Worm (Caenorhabditis elegans): Measurements from ENCODE around the gene pqn-63.

Gene pqn-63

ce11 chrV:9584263-9584662 lies 31.6 kb upstream of the pqn-63 start:
- no peak for TF ChIP-seq mls-2 (tag; optimal IDR thresholded peaks at IDR 0.05)
- no peak for TF ChIP-seq snpc-4 (tag; optimal IDR thresholded peaks at IDR 0.05)
- no peak for TF ChIP-seq bed-3 (GFP tag; optimal IDR thresholded peaks at IDR 0.05)

DNA sequence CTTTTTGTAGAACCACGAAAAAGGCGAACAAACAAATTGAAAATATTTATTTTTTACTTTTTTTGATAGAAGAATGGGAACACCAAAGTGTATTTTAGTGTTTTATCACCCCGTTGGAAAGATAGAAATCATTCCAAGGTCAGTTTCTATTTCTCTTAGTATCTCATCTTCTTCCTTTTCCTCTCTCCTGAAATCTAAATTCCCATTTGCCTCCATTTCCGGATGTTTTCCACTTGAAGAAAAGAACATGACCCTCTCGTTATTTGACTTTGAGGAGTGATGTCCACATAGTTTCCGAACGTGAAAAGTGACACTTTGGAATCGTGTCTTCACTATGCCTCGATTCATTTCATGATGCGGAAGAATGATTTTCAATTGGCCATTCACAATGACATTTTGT lies 28.2 kb upstream of the pqn-63 start:
- no peak for TF ChIP-seq lsy-2 (tag; optimal IDR thresholded peaks at IDR 0.05)
- peak; percentile 63 for TF ChIP-seq elt-1 (tag; optimal IDR thresholded peaks at IDR 0.05; ENCODE audit: borderline replicate concordance, insufficient read depth)
- no peak for TF ChIP-seq nhr-28 (tag; optimal IDR thresholded peaks at IDR 0.05)

DNA sequence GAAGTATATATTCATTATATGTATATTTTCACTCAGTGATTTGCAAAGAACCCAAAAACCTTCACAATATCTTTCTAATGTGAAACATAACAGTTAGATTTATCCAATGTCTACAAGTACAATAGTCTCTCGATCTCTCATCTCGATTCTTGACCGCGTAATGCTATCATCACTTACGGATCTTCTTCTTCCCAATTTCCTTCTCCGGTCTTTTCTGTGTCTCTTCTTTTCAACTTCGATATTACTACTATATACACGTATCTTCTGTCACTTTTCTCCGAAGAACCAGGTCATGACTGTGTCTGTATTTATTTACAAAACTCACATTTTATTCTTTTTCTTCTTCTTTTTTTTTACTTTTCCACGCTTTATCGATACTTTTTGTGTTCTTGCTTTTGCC lies 27.3 kb upstream of the pqn-63 start:
- no peak for TF ChIP-seq nhr-28 (tag; optimal IDR thresholded peaks at IDR 0.05)
- peak; percentile 36 for TF ChIP-seq elt-1 (tag; optimal IDR thresholded peaks at IDR 0.05; ENCODE audit: borderline replicate concordance, insufficient read depth)
- no peak for TF ChIP-seq nhr-237 (tag; optimal IDR thresholded peaks at IDR 0.05)
- TF ChIP-seq drap-1 (GFP tag; optimal IDR thresholded peaks at IDR 0.05) = no peak

- TF ChIP-seq elt-3 (tag; optimal IDR thresholded peaks at IDR 0.05) (no peak), blmp-1 (tag; optimal IDR thresholded peaks at IDR 0.05) (no peak), snpc-4 (tag; optimal IDR thresholded peaks at IDR 0.05) (no peak), ham-2 (GFP tag; optimal IDR thresholded peaks at IDR 0.05) (no peak), lin-13 (tag; optimal IDR thresholded peaks at IDR 0.05) (no peak), nhr-76 (tag; optimal IDR thresholded peaks at IDR 0.05) (no peak), nhr-12 (tag; optimal IDR thresholded peaks at IDR 0.05) (no peak), elt-1 (tag; optimal IDR thresholded peaks at IDR 0.05; ENCODE audit: borderline replicate concordance, insufficient read depth) (no peak), sptf-1 (tag; optimal IDR thresholded peaks at IDR 0.05) (no peak), ceh-43 (GFP tag; optimal IDR thresholded peaks at IDR 0.05) (no peak), hlh-1 (tag; optimal IDR thresholded peaks at IDR 0.05) (no peak), tbx-8 (GFP tag; optimal IDR thresholded peaks at IDR 0.05) (no peak), drap-1 (GFP tag; optimal IDR thresholded peaks at IDR 0.05) (no peak), unc-39 (tag; optimal IDR thresholded peaks at IDR 0.05) (no peak)
Observed at ce11 chrV:9590317-9590716, 25.5 kb upstream of the pqn-63 start, which contains the start of gene K09G1.2. Gene K09G1.2, plus strand, starts transcription at chrV:9590617.

DNA sequence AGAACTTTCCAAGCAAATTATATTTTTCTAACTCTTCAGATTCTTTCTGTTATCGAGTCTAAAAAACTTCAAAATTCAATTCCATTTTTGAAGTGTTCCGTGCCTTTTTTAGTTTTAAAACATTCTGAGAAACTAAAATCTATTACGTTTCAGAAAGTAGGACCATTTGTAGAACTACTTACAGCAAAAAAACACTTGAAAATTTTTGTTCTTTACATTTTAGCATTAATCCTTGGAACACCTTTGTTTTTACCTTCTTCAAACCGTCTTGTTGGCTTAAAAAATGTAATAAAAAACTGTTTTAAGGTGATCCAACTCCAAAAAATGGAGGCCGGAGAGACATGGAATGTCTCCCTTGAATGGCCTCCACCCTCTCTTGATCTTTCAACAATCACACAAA lies 7.6 kb upstream of the pqn-63 start, which contains the start of gene dop-2:
TSS of gene dop-2 (plus strand) at position 301 of the 400 bp plus-strand sequence.
- TF ChIP-seq unc-120 (tag; optimal IDR thresholded peaks at IDR 0.05; ENCODE audit: poor library complexity, severe bottlenecking) (no peak), ceh-43 (GFP tag; optimal IDR thresholded peaks at IDR 0.05) (no peak), elt-1 (tag; optimal IDR thresholded peaks at IDR 0.05; ENCODE audit: borderline replicate concordance, insufficient read depth) (no peak), lin-13 (tag; optimal IDR thresholded peaks at IDR 0.05) (no peak), blmp-1 (tag; optimal IDR thresholded peaks at IDR 0.05) (no peak)

- no peak for TF ChIP-seq ces-1 (GFP tag; optimal IDR thresholded peaks at IDR 0.05)
Observed at ce11 chrV:9609217-9609616, 6.6 kb upstream of the pqn-63 start.

DNA sequence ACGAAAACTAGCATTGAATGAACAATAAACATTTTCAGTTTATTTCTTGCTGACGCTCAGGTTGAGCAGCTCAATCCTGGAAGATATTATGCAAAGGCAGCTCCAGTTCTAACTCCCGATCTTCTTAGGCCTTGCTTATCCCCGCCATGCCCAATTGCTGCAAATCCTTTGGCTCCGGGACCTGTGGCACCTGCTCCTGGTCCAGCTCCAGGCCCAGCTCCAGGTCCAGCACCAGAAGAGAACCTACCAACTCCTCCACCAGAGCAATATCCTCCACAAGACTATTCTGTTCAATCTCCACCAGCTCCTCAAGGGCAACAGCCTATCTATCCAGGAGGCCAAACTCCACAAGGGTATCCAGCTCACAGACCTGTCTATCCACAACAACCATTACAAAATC lies 299 bp downstream of the pqn-63 start:
- TF ChIP-seq nhr-28 (tag; optimal IDR thresholded peaks at IDR 0.05) = no peak
- no peak for TF ChIP-seq lin-13 (tag; optimal IDR thresholded peaks at IDR 0.05)
- TF ChIP-seq elt-1 (tag; optimal IDR thresholded peaks at IDR 0.05; ENCODE audit: borderline replicate concordance, insufficient read depth) = no peak
- no peak for TF ChIP-seq ztf-11 (tag; optimal IDR thresholded peaks at IDR 0.05)
- no peak for TF ChIP-seq blmp-1 (tag; optimal IDR thresholded peaks at IDR 0.05)
- TF ChIP-seq ham-2 (GFP tag; optimal IDR thresholded peaks at IDR 0.05) = no peak
- TF ChIP-seq nhr-2 (tag; optimal IDR thresholded peaks at IDR 0.05) = no peak
- no peak for TF ChIP-seq ceh-43 (GFP tag; optimal IDR thresholded peaks at IDR 0.05)
- TF ChIP-seq mep-1 (tag; optimal IDR thresholded peaks at IDR 0.05) = no peak
- no peak for TF ChIP-seq ces-1 (GFP tag; optimal IDR thresholded peaks at IDR 0.05)
- no peak for TF ChIP-seq unc-120 (tag; optimal IDR thresholded peaks at IDR 0.05; ENCODE audit: poor library complexity, severe bottlenecking)
- no peak for TF ChIP-seq lsy-2 (tag; optimal IDR thresholded peaks at IDR 0.05)
- no peak for TF ChIP-seq sem-2 (GFP tag; optimal IDR thresholded peaks at IDR 0.05)
- TF ChIP-seq snpc-4 (tag; optimal IDR thresholded peaks at IDR 0.05) = no peak

DNA sequence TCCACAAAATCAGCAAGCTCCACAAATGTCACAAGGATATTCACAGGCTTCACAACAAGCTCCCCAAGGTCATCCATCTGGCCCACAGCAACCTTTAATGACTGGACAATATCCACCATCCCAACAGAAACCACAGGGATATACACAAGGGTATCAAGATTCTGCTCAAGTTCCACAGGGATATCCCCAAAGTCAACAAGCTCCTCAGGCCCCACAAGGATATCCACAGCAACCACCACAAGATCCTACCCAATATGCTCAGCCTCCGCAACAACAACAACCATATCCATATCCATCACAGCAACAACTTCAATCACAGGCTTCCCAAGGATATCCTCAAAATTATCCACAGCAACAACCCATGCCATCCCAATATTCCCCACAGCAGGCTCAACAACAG lies 856 bp downstream of the pqn-63 start:
- TF ChIP-seq pha-4 (tag; optimal IDR thresholded peaks at IDR 0.05) = no peak
- no peak for TF ChIP-seq mep-1 (tag; optimal IDR thresholded peaks at IDR 0.05)
- no peak for TF ChIP-seq ces-1 (GFP tag; optimal IDR thresholded peaks at IDR 0.05)
- TF ChIP-seq elt-1 (tag; optimal IDR thresholded peaks at IDR 0.05; ENCODE audit: borderline replicate concordance, insufficient read depth) = no peak
- no peak for TF ChIP-seq lin-32 (GFP tag; optimal IDR thresholded peaks at IDR 0.05)
- no peak for TF ChIP-seq nhr-12 (tag; optimal IDR thresholded peaks at IDR 0.05)
- TF ChIP-seq sem-2 (GFP tag; optimal IDR thresholded peaks at IDR 0.05) = no peak
- no peak for TF ChIP-seq unc-62 (GFP tag; optimal IDR thresholded peaks at IDR 0.05)
- no peak for TF ChIP-seq blmp-1 (tag; optimal IDR thresholded peaks at IDR 0.05)
- no peak for TF ChIP-seq ceh-83 (GFP tag; optimal IDR thresholded peaks at IDR 0.05)
- no peak for TF ChIP-seq nhr-76 (tag; optimal IDR thresholded peaks at IDR 0.05)

All from whole organism, mixed stage, embryonic.